Worm (Caenorhabditis elegans): ENCODE data around the gene T28A8.2.

Gene T28A8.2

ce11 chrIII:13492377-13492776 is 3.1 kb downstream of the T28A8.2 start, which contains the start of gene twk-40:
Gene twk-40 (minus strand): TSS chrIII:13492477.
- TF ChIP-seq nhr-237 (tag; optimal IDR thresholded peaks at IDR 0.05): no peak
- TF ChIP-seq alr-1 (tag; optimal IDR thresholded peaks at IDR 0.05): no peak

ce11 chrIII:13484024-13484423 is 11.4 kb downstream of the T28A8.2 start, which contains the start of gene acc-4:
Gene acc-4 (minus strand): TSS chrIII:13484124.
- TF ChIP-seq nhr-6 (tag; optimal IDR thresholded peaks at IDR 0.05): no peak
- TF ChIP-seq egl-27 (tag; optimal IDR thresholded peaks at IDR 0.05): no peak
- TF ChIP-seq mbf-1 (tag; optimal IDR thresholded peaks at IDR 0.05): no peak
- TF ChIP-seq nhr-129 (tag; optimal IDR thresholded peaks at IDR 0.05): no peak

ce11 chrIII:13476682-13477081 is 18.8 kb downstream of the T28A8.2 start, which contains the start of gene T27E9.6:
Gene T27E9.6 (minus strand): TSS chrIII:13476782.
- TF ChIP-seq nhr-21 (tag; optimal IDR thresholded peaks at IDR 0.05) (no peak), ceh-82 (tag; optimal IDR thresholded peaks at IDR 0.05) (no peak)

ce11 chrIII:13474482-13474881 is 21.0 kb downstream of the T28A8.2 start:
- no peak for TF ChIP-seq elt-3 (tag; optimal IDR thresholded peaks at IDR 0.05)
- no peak for TF ChIP-seq lin-11 (tag; optimal IDR thresholded peaks at IDR 0.05)
- TF ChIP-seq mdl-1 (tag; optimal IDR thresholded peaks at IDR 0.05): no peak
- TF ChIP-seq R02D3.7 (tag; optimal IDR thresholded peaks at IDR 0.05): no peak
- TF ChIP-seq unc-62 (GFP tag; optimal IDR thresholded peaks at IDR 0.05): no peak
- no peak for TF ChIP-seq ztf-4 (tag; optimal IDR thresholded peaks at IDR 0.05)
- no peak for TF ChIP-seq elt-1 (tag; optimal IDR thresholded peaks at IDR 0.05)
- no peak for TF ChIP-seq ZK546.5 (tag; optimal IDR thresholded peaks at IDR 0.05)
- no peak for TF ChIP-seq ceh-82 (tag; optimal IDR thresholded peaks at IDR 0.05)
- no peak for TF ChIP-seq nhr-77 (tag; optimal IDR thresholded peaks at IDR 0.05)
- no peak for TF ChIP-seq lsy-2 (tag; optimal IDR thresholded peaks at IDR 0.05)
- no peak for TF ChIP-seq nhr-11 (tag; optimal IDR thresholded peaks at IDR 0.05)
- TF ChIP-seq mbf-1 (tag; optimal IDR thresholded peaks at IDR 0.05): no peak
- TF ChIP-seq gmeb-1 (tag; optimal IDR thresholded peaks at IDR 0.05): no peak
- no peak for TF ChIP-seq egl-27 (tag; optimal IDR thresholded peaks at IDR 0.05)
- TF ChIP-seq dmd-4 (tag; optimal IDR thresholded peaks at IDR 0.05): no peak
- TF ChIP-seq nhr-237 (tag; optimal IDR thresholded peaks at IDR 0.05): no peak
- no peak for TF ChIP-seq unc-55 (GFP tag; optimal IDR thresholded peaks at IDR 0.05)
- no peak for TF ChIP-seq nhr-129 (tag; optimal IDR thresholded peaks at IDR 0.05)
- no peak for TF ChIP-seq Y55F3AM.14 (GFP tag; optimal IDR thresholded peaks at IDR 0.05)

ce11 chrIII:13471504-13471903 is 24.0 kb downstream of the T28A8.2 start, which contains the start of gene pssy-2:
Gene pssy-2 (plus strand): TSS chrIII:13471804.
- no peak for TF ChIP-seq nhr-237 (tag; optimal IDR thresholded peaks at IDR 0.05)
- no peak for TF ChIP-seq sma-9 (GFP tag; optimal IDR thresholded peaks at IDR 0.05)
- no peak for TF ChIP-seq sma-9 (tag; optimal IDR thresholded peaks at IDR 0.05)

- TF ChIP-seq gmeb-1 (tag; optimal IDR thresholded peaks at IDR 0.05) (peak; percentile 94), sma-9 (GFP tag; optimal IDR thresholded peaks at IDR 0.05) (peak; percentile 93), sma-9 (tag; optimal IDR thresholded peaks at IDR 0.05) (no peak), nhr-10 (tag; optimal IDR thresholded peaks at IDR 0.05) (peak; percentile 65), ceh-82 (tag; optimal IDR thresholded peaks at IDR 0.05) (peak; percentile 42), sem-4 (tag; optimal IDR thresholded peaks at IDR 0.05) (peak; percentile 74), nhr-12 (tag; optimal IDR thresholded peaks at IDR 0.05) (no peak), mdl-1 (tag; optimal IDR thresholded peaks at IDR 0.05) (peak in 1 of 2 experiments; percentile 32), mbf-1 (tag; optimal IDR thresholded peaks at IDR 0.05) (no peak), crh-2 (tag; optimal IDR thresholded peaks at IDR 0.05) (peak; percentile 98), nhr-129 (tag; optimal IDR thresholded peaks at IDR 0.05) (peak; percentile 83), ama-1 (optimal IDR thresholded peaks at IDR 0.05) (peak; percentile 81), lsy-2 (tag; optimal IDR thresholded peaks at IDR 0.05) (peak; percentile 94 to 97), egl-27 (tag; optimal IDR thresholded peaks at IDR 0.05) (peak; percentile 86), nhr-6 (tag; optimal IDR thresholded peaks at IDR 0.05) (peak; percentile 90), unc-55 (GFP tag; optimal IDR thresholded peaks at IDR 0.05) (peak; percentile 98), mab-5 (tag; optimal IDR thresholded peaks at IDR 0.05) (peak; percentile 89), snpc-4 (tag; optimal IDR thresholded peaks at IDR 0.05) (peak; percentile 20), alr-1 (tag; optimal IDR thresholded peaks at IDR 0.05) (no peak), blmp-1 (tag; optimal IDR thresholded peaks at IDR 0.05; ENCODE audit: insufficient read depth) (peak; percentile 49), aly-2 (tag; optimal IDR thresholded peaks at IDR 0.05) (peak; percentile 22), R02D3.7 (tag; optimal IDR thresholded peaks at IDR 0.05) (peak; percentile 60), fos-1 (tag; optimal IDR thresholded peaks at IDR 0.05) (peak; percentile 74), ceh-16 (tag; optimal IDR thresholded peaks at IDR 0.05) (peak; percentile 22), lin-13 (GFP tag; optimal IDR thresholded peaks at IDR 0.05) (peak; percentile 88), ZK546.5 (tag; optimal IDR thresholded peaks at IDR 0.05) (peak; percentile 83), C34F6.9 (tag; optimal IDR thresholded peaks at IDR 0.05) (peak; percentile 99), unc-62 (GFP tag; optimal IDR thresholded peaks at IDR 0.05) (no peak), ztf-4 (tag; optimal IDR thresholded peaks at IDR 0.05) (peak; percentile 87), lin-11 (tag; optimal IDR thresholded peaks at IDR 0.05) (peak; percentile 73), nhr-21 (tag; optimal IDR thresholded peaks at IDR 0.05) (peak; percentile 93), unc-39 (tag; optimal IDR thresholded peaks at IDR 0.05) (no peak), Y55F3AM.14 (GFP tag; optimal IDR thresholded peaks at IDR 0.05) (no peak)
Observed at ce11 chrIII:13465918-13466592, 29.4 kb downstream of the T28A8.2 start, which contains the start of gene cdk-5. Gene cdk-5 (minus strand): TSS chrIII:13466342.

Data from whole organism, L2 larva.